Fruit fly (Drosophila melanogaster) whole organism: ENCODE results near the gene CG34288.

Experiments
- CG8478 ChIP-seq: fragments of >200 bp; optimal IDR thresholded peaks from 2 replicates; lab custom pipeline; 2018; ENCODE audit warnings: inconsistent platforms
- Dll ChIP-seq: fragments of >200 bp; optimal IDR thresholded peaks from 2 replicates; lab custom pipeline; 2017
- EcR ChIP-seq, 2 experiments: fragments of >200 bp; optimal IDR thresholded peaks; 2 replicates each; lab custom pipeline; 2017; ENCODE audit warnings: missing biosample characterization in 2 of 2, missing genetic modification characterization in 2 of 2, missing genetic modification reagents in 2 of 2
- pan ChIP-seq: fragments of >200 bp; optimal IDR thresholded peaks from 2 replicates; lab custom pipeline; 2017
- psq ChIP-seq: fragments of >200 bp; optimal IDR thresholded peaks from 2 replicates; lab custom pipeline; 2017
- usp ChIP-seq: fragments of >200 bp; optimal IDR thresholded peaks from 2 replicates; lab custom pipeline; 2017; ENCODE audit warnings: missing biosample characterization, missing genetic modification characterization, mixed read lengths

DNA sequence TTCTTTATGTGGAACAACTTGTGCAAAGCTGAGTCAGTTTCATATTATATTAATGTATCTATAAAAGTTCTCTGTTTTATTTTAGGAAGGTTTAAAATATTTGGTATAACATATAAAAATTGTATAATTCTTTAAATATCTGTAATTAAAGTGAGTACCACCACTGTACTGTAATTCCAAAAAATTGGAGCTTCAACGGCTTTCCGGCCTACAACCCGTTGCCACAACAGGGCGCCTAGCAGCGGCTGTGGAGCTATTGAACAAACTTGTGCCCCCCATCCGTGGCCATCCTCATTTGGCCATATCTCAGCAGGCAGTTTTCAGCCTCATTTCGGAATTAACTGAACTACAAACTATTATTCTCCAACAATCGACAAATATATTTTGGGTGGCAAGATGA is 41.4 kb downstream of the CG34288 start, which contains the start of gene CG13855:
- TF ChIP-seq usp (GFP tag; lab: Kevin White, UChicago): no peak
- no peak for TF ChIP-seq pan (lab: Kevin White, UChicago)
- TF ChIP-seq Dll (lab: Kevin White, UChicago): no peak
- TF ChIP-seq CG8478 (lab: Kevin White, UChicago): no peak
- no peak for TF ChIP-seq EcR (GFP tag; optimal IDR thresholded peaks at IDR 0.05; lab: Kevin White, UChicago)
- TF ChIP-seq psq: no peak
